Worm (Caenorhabditis elegans): Measurements from ENCODE around the gene acp-5.

DNA sequence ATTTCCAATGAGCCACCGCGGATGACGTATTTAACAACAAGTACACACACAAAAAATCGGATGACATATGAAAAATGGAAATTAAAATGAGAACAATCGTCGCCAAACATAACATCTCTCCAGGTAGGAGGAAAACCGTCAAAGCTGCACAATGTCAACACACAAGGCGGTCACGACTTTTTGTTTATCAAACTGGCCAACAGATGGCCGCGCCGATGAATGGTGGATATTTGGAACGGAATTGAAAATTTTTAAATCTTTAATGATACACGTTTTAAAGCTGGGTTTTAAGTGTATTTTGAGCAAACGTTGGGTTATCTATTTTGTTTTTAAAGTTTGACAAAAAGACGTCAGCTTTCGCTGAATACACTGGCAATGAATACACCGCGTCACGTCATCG, 47.9 kb upstream of the acp-5 start:
- TF ChIP-seq zag-1 (tag; optimal IDR thresholded peaks at IDR 0.05) (no peak), tag-97 (GFP tag; IDR thresholded peaks at IDR 0.05) (no peak), lin-38 (GFP tag; IDR thresholded peaks at IDR 0.05) (no peak), nhr-28 (tag; optimal IDR thresholded peaks at IDR 0.05) (no peak), Y48G9A.11 (GFP tag; IDR thresholded peaks at IDR 0.05) (no peak)

Data from whole organism, L4 larva.